Fruit fly (Drosophila melanogaster) whole organism: ENCODE measurements around the gene wge.

ENCODE experiments used
- CG8478 ChIP-seq: fragments of >200 bp; optimal IDR thresholded peaks from 2 replicates; lab custom pipeline; 2018; ENCODE audit warnings: inconsistent platforms
- pan ChIP-seq: fragments of >200 bp; optimal IDR thresholded peaks from 2 replicates; lab custom pipeline; 2017
- usp ChIP-seq: fragments of >200 bp; optimal IDR thresholded peaks from 2 replicates; lab custom pipeline; 2017; ENCODE audit warnings: missing biosample characterization, missing genetic modification characterization, mixed read lengths

dm6 chr3R:22750039-22750438, 29.1 kb upstream of the wge start:
- TF ChIP-seq pan (lab: Kevin White, UChicago) (no peak), usp (GFP tag; lab: Kevin White, UChicago) (no peak), CG8478 (lab: Kevin White, UChicago) (no peak)
